Worm (Caenorhabditis elegans): ENCODE data around the gene srh-201.

DNA sequence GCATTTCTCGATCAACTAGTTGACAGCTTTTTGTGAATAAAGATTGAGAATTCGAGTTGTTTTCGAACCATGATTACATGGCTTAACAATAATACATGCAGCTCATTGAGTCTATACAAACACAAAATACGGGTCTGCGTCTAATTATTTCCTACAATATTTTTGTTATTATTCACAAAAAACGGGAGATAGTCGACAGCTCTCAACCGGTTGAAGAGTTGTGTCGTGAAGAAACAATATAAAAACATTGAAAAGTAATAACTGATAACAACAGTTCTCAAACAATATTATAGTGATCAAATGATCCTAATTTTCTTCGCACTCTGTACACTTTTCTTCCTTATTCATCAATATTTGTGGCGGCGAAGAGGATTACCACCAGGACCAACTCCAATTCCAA is 27.4 kb upstream of the srh-201 start, which contains the start of gene cyp-33B1:
- no peak for TF ChIP-seq nhr-102 (tag; optimal IDR thresholded peaks at IDR 0.05)
- TF ChIP-seq pqm-1 (tag; optimal IDR thresholded peaks at IDR 0.05) = no peak
- no peak for TF ChIP-seq dpl-1 (GFP tag; optimal IDR thresholded peaks at IDR 0.05)
- no peak for TF ChIP-seq ceh-82 (tag; optimal IDR thresholded peaks at IDR 0.05)
- no peak for TF ChIP-seq mdl-1 (tag; optimal IDR thresholded peaks at IDR 0.05)
- TF ChIP-seq lsy-2 (tag; optimal IDR thresholded peaks at IDR 0.05) = no peak

All from whole organism, L4 larva.